Fruit fly (Drosophila melanogaster) whole organism, wandering third instar larva: Measurements from ENCODE around the gene Kcmf1.

ENCODE experiments used
- Abd-B ChIP-seq: fragments of >200 bp; optimal IDR thresholded peaks from 2 replicates; lab custom pipeline; 2017; ENCODE audit warnings: missing biosample characterization, missing genetic modification characterization
- CG32264 ChIP-seq: fragments of 200-800 bp; sonication (Bioruptor generic); optimal IDR thresholded peaks from 2 replicates; lab custom pipeline; 2016; ENCODE audit warnings: missing biosample characterization, missing genetic modification characterization
- CG9705 ChIP-seq: fragments of 200-800 bp; sonication (Bioruptor generic); optimal IDR thresholded peaks from 2 replicates; lab custom pipeline; 2018; ENCODE audit warnings: missing biosample characterization, mild to moderate bottlenecking, missing genetic modification characterization
- CrebA ChIP-seq: fragments of 200-800 bp; sonication (Bioruptor generic); optimal IDR thresholded peaks from 2 replicates; lab custom pipeline; 2016; ENCODE audit warnings: missing biosample characterization, mild to moderate bottlenecking, missing genetic modification characterization, borderline replicate concordance
- Dif ChIP-seq: fragments of 200-275, 200-300 bp; sonication (Bioruptor generic); optimal IDR thresholded peaks from 2 replicates; lab custom pipeline; 2018; ENCODE audit warnings: missing biosample characterization, missing genetic modification characterization; ENCODE audit not compliant: partially characterized antibody
- GATAd ChIP-seq: sonication (Bioruptor generic); optimal IDR thresholded peaks from 2 replicates; lab custom pipeline; 2016; ENCODE audit warnings: missing biosample characterization, missing genetic modification characterization
- HLH106 ChIP-seq: fragments of 200-800 bp; optimal IDR thresholded peaks from 3 replicates; lab custom pipeline; 2019; ENCODE audit warnings: missing biosample characterization, mild to moderate bottlenecking, missing genetic modification characterization, moderate library complexity
- Hnf4 ChIP-seq: fragments of 200-800 bp; sonication (Bioruptor generic); optimal IDR thresholded peaks from 2 replicates; lab custom pipeline; 2016; ENCODE audit warnings: missing biosample characterization, mild to moderate bottlenecking, missing genetic modification characterization
- Hr78 ChIP-seq: fragments of >200 bp; optimal IDR thresholded peaks from 2 replicates; lab custom pipeline; 2017; ENCODE audit warnings: missing biosample characterization, missing genetic modification characterization
- Hr83 ChIP-seq: fragments of 200-300 bp; sonication (Bioruptor generic); optimal IDR thresholded peaks from 2 replicates; lab custom pipeline; 2016; ENCODE audit warnings: missing biosample characterization, mild to moderate bottlenecking, missing genetic modification characterization, moderate library complexity; ENCODE audit not compliant: poor library complexity, severe bottlenecking
- Jra ChIP-seq: sonication (Bioruptor generic); optimal IDR thresholded peaks from 2 replicates; lab custom pipeline; 2016; ENCODE audit warnings: missing biosample characterization, missing genetic modification characterization
- Mio ChIP-seq: sonication (Bioruptor generic); optimal IDR thresholded peaks from 2 replicates; lab custom pipeline; 2016; ENCODE audit warnings: missing biosample characterization, missing genetic modification characterization
- OdsH ChIP-seq: fragments of 200-800 bp; sonication (Bioruptor generic); optimal IDR thresholded peaks from 2 replicates; lab custom pipeline; 2016; ENCODE audit warnings: missing biosample characterization, mild to moderate bottlenecking, missing genetic modification characterization
- Rel ChIP-seq, 2 experiments: fragments of 200-800 bp; sonication (Bioruptor generic) in 1 of 2; optimal IDR thresholded peaks; 2 replicates in 1 of 2; 3 replicates in 1 of 2; lab custom pipeline; 2016 to 2019; ENCODE audit warnings: mild to moderate bottlenecking in 2 of 2, missing biosample characterization in 2 of 2, missing genetic modification characterization in 2 of 2, moderate library complexity in 1 of 2
- Sp1 ChIP-seq: fragments of 200-800 bp; sonication (Bioruptor generic); optimal IDR thresholded peaks from 3 replicates; lab custom pipeline; 2019; ENCODE audit warnings: missing biosample characterization, mild to moderate bottlenecking, missing genetic modification characterization, moderate library complexity
- br ChIP-seq: fragments of 200-800 bp; sonication (Bioruptor generic); optimal IDR thresholded peaks from 2 replicates; lab custom pipeline; 2016; ENCODE audit warnings: missing biosample characterization, missing genetic modification characterization
- brk ChIP-seq: fragments of 200-800 bp; sonication (Bioruptor generic); optimal IDR thresholded peaks from 2 replicates; lab custom pipeline; 2016; ENCODE audit warnings: missing biosample characterization, mild to moderate bottlenecking, missing genetic modification characterization
- dl ChIP-seq, 2 experiments: fragments of 175-275, 200-275 bp in 1 of 2; fragments of 200-275 bp in 1 of 2; sonication (Bioruptor generic); optimal IDR thresholded peaks; lab custom pipeline; 2018; ENCODE audit warnings: mild to moderate bottlenecking in 2 of 2, missing biosample characterization in 2 of 2, missing genetic modification characterization in 2 of 2, moderate library complexity in 2 of 2; ENCODE audit not compliant: partially characterized antibody in 2 of 2, insufficient read depth in 1 of 2
- dmrt93B ChIP-seq: fragments of 200-800 bp; sonication (Bioruptor generic); optimal IDR thresholded peaks from 2 replicates; lab custom pipeline; 2018; ENCODE audit warnings: missing biosample characterization, mild to moderate bottlenecking, missing genetic modification characterization
- ey ChIP-seq: fragments of 200-800 bp; sonication (Bioruptor generic); optimal IDR thresholded peaks from 2 replicates; lab custom pipeline; 2016; ENCODE audit warnings: missing biosample characterization, missing genetic modification characterization
- foxo ChIP-seq, 2 experiments: fragments of 200-800 bp; sonication (Bioruptor generic); optimal IDR thresholded peaks; 2 replicates in 1 of 2; 3 replicates in 1 of 2; lab custom pipeline; 2016 to 2017; ENCODE audit warnings: missing biosample characterization in 2 of 2, missing genetic modification characterization in 2 of 2
- fru ChIP-seq: fragments of 200-800 bp; sonication (Bioruptor generic); optimal IDR thresholded peaks from 3 replicates; lab custom pipeline; 2016; ENCODE audit warnings: missing biosample characterization, mild to moderate bottlenecking, missing genetic modification characterization
- h ChIP-seq: fragments of 200-800 bp; sonication (Bioruptor generic); optimal IDR thresholded peaks from 3 replicates; lab custom pipeline; 2016; ENCODE audit warnings: missing biosample characterization, mild to moderate bottlenecking, missing genetic modification characterization
- jim ChIP-seq: fragments of 175-275, 200-325 bp; sonication (Bioruptor generic); optimal IDR thresholded peaks from 2 replicates; lab custom pipeline; 2016; ENCODE audit warnings: missing biosample characterization, mild to moderate bottlenecking, missing genetic modification characterization
- lola ChIP-seq: fragments of >200 bp; optimal IDR thresholded peaks from 2 replicates; lab custom pipeline; 2017; ENCODE audit warnings: missing biosample characterization, missing genetic modification characterization
- pan ChIP-seq: fragments of >200 bp; optimal IDR thresholded peaks from 2 replicates; lab custom pipeline; 2017
- psq ChIP-seq: fragments of 200-800 bp; sonication (Bioruptor generic); optimal IDR thresholded peaks from 3 replicates; lab custom pipeline; 2017; ENCODE audit warnings: missing biosample characterization, mild to moderate bottlenecking, missing genetic modification characterization, moderate library complexity
- rgr ChIP-seq: fragments of 200-800 bp; sonication (Bioruptor generic); optimal IDR thresholded peaks from 3 replicates; lab custom pipeline; 2016; ENCODE audit warnings: missing biosample characterization, mild to moderate bottlenecking, missing genetic modification characterization
- sage ChIP-seq: fragments of 200-800 bp; sonication (Bioruptor generic); optimal IDR thresholded peaks from 2 replicates; lab custom pipeline; 2016; ENCODE audit warnings: missing biosample characterization, mild to moderate bottlenecking, missing genetic modification characterization
- sv ChIP-seq: fragments of 200-800 bp; sonication (Bioruptor generic); optimal IDR thresholded peaks from 3 replicates; lab custom pipeline; 2016; ENCODE audit warnings: missing biosample characterization, missing genetic modification characterization
- usp ChIP-seq: fragments of >200 bp; optimal IDR thresholded peaks from 2 replicates; lab custom pipeline; 2017; ENCODE audit warnings: missing biosample characterization, missing genetic modification characterization
- woc ChIP-seq: sonication (Bioruptor generic); optimal IDR thresholded peaks from 2 replicates; lab custom pipeline; 2016; ENCODE audit warnings: missing biosample characterization, mild to moderate bottlenecking, missing genetic modification characterization

Gene Kcmf1

dm6 chr3R:9027082-9027481, 12.4 kb upstream of the Kcmf1 start:
- TF ChIP-seq fru (GFP tag; lab: Kevin White, UChicago) (no peak), HLH106 (tag; lab: Kevin White, UChicago) (no peak), Hnf4 (GFP tag; lab: Kevin White, UChicago) (no peak)

- TF ChIP-seq pan (lab: Kevin White, UChicago): no peak
- no peak for TF ChIP-seq ey (GFP tag; lab: Kevin White, UChicago)
Observed at dm6 chr3R:9024835-9025510, 10.3 kb upstream of the Kcmf1 start.

- TF ChIP-seq sage (GFP tag; lab: Kevin White, UChicago): no peak
- no peak for TF ChIP-seq Dif
- TF ChIP-seq Hr78 (GFP tag; lab: Kevin White, UChicago): no peak
- TF ChIP-seq OdsH: no peak
- TF ChIP-seq GATAd: no peak
- TF ChIP-seq foxo (GFP tag; optimal IDR thresholded peaks at IDR 0.05; lab: Kevin White, UChicago): no peak
- no peak for TF ChIP-seq pan (lab: Kevin White, UChicago)
Observed at dm6 chr3R:9023934-9024333, 9.2 kb upstream of the Kcmf1 start.

- TF ChIP-seq CrebA (GFP tag; lab: Kevin White, UChicago) (no peak), Rel (GFP tag; optimal IDR thresholded peaks at IDR 0.05; lab: Kevin White, UChicago) (no peak), Rel (tag; optimal IDR thresholded peaks at IDR 0.05; lab: Kevin White, UChicago) (peak; percentile 57), Dif (peak; percentile 7), fru (GFP tag; lab: Kevin White, UChicago) (peak; percentile 76)
Observed at dm6 chr3R:9019689-9020138, 5.0 kb upstream of the Kcmf1 start, which contains the start of gene tgo. tgo (minus strand) TSS chr3R:9020022.

dm6 chr3R:9016869-9017268, 2.2 kb upstream of the Kcmf1 start:
- TF ChIP-seq CG9705 (GFP tag; lab: Kevin White, UChicago): no peak

- TF ChIP-seq foxo (GFP tag; optimal IDR thresholded peaks at IDR 0.05; lab: Kevin White, UChicago): peak; percentile 31 to 78
- no peak for TF ChIP-seq woc (GFP tag; lab: Kevin White, UChicago)
- no peak for TF ChIP-seq jim
- no peak for TF ChIP-seq Mio (GFP tag; lab: Kevin White, UChicago)
- peak; percentile 74 for TF ChIP-seq fru (GFP tag; lab: Kevin White, UChicago)
- TF ChIP-seq HLH106 (tag; lab: Kevin White, UChicago): peak; percentile 63
- no peak for TF ChIP-seq dmrt93B (GFP tag; lab: Kevin White, UChicago)
- TF ChIP-seq br (GFP tag; lab: Kevin White, UChicago): no peak
- peak; percentile 59 for TF ChIP-seq rgr (GFP tag; lab: Kevin White, UChicago)
- TF ChIP-seq sv (GFP tag; lab: Kevin White, UChicago): no peak
- TF ChIP-seq dl (GFP tag; optimal IDR thresholded peaks at IDR 0.05; lab: Kevin White, UChicago; ENCODE audit: insufficient read depth in 1 of 2, partially characterized antibody in 2 of 2): no peak
- peak; percentile 82 for TF ChIP-seq ey (GFP tag; lab: Kevin White, UChicago)
- TF ChIP-seq usp: no peak
- TF ChIP-seq CG9705 (GFP tag; lab: Kevin White, UChicago): peak; percentile 25
- peak; percentile 14 for TF ChIP-seq Hr83
- TF ChIP-seq brk: no peak
- no peak for TF ChIP-seq GATAd
- TF ChIP-seq Hr78 (GFP tag; lab: Kevin White, UChicago): no peak
- no peak for TF ChIP-seq lola (GFP tag; lab: Kevin White, UChicago)
- no peak for TF ChIP-seq sage (GFP tag; lab: Kevin White, UChicago)
- peak; percentile 84 for TF ChIP-seq psq (GFP tag; lab: Kevin White, UChicago)
- peak; percentile 65 for TF ChIP-seq Sp1
- TF ChIP-seq CG32264 (GFP tag; lab: Kevin White, UChicago): peak; percentile 39
- TF ChIP-seq pan (lab: Kevin White, UChicago): no peak
- TF ChIP-seq Abd-B: no peak
- TF ChIP-seq h (GFP tag; lab: Kevin White, UChicago): peak; percentile 81
- TF ChIP-seq Rel (GFP tag; optimal IDR thresholded peaks at IDR 0.05; lab: Kevin White, UChicago): no peak
- peak; percentile 98 for TF ChIP-seq Rel (tag; optimal IDR thresholded peaks at IDR 0.05; lab: Kevin White, UChicago)
- TF ChIP-seq OdsH: peak; percentile 65
- peak; percentile 53 for TF ChIP-seq Jra
Observed at dm6 chr3R:9013765-9014380, 836 bp downstream of the Kcmf1 start.
